Worm (Caenorhabditis elegans) whole organism, L1 larva: ENCODE measurements around the gene cbn-1.

Source experiments
- C04F5.9 ChIP-seq: sonication (generic microtip); optimal IDR thresholded peaks from 2 replicates; lab custom pipeline; 2016; ENCODE audit warnings: missing genetic modification characterization, missing compliant biosample characterization
- F16B12.6 ChIP-seq: fragments of 150-350 bp; optimal IDR thresholded peaks from 2 replicates; lab custom pipeline; 2014; ENCODE audit warnings: missing biosample characterization, missing genetic modification characterization
- alr-1 ChIP-seq: fragments of 200-800 bp; sonication (Bioruptor generic); optimal IDR thresholded peaks from 2 replicates; lab custom pipeline; 2018; ENCODE audit warnings: borderline replicate concordance, mild to moderate bottlenecking, missing genetic modification characterization, missing compliant biosample characterization
- aly-2 ChIP-seq: fragments of 150-350 bp; optimal IDR thresholded peaks from 2 replicates; lab custom pipeline; 2014; ENCODE audit warnings: missing biosample characterization, missing genetic modification characterization
- ama-1 ChIP-seq: fragments of 150-350 bp; optimal IDR thresholded peaks from 2 replicates; lab custom pipeline; 2014
- blmp-1 ChIP-seq: fragments of 150-350 bp; optimal IDR thresholded peaks from 2 replicates; lab custom pipeline; 2014; ENCODE audit warnings: missing biosample characterization, missing genetic modification characterization
- ceh-8 ChIP-seq: fragments of 200-800 bp; sonication (Bioruptor generic); optimal IDR thresholded peaks from 2 replicates; lab custom pipeline; 2018; ENCODE audit warnings: mild to moderate bottlenecking, missing genetic modification characterization, moderate library complexity, missing compliant biosample characterization
- ces-1 ChIP-seq: fragments of 150-350 bp; optimal IDR thresholded peaks from 2 replicates; lab custom pipeline; 2014; ENCODE audit warnings: missing biosample characterization, missing genetic modification reagents, missing genetic modification characterization
- dpl-1 ChIP-seq, 3 experiments: fragments of 150-350 bp in 2 of 3; sonication (generic microtip) in 1 of 3; optimal IDR thresholded peaks; 2 replicates each; lab custom pipeline; 2014 to 2017; ENCODE audit warnings: missing biosample characterization in 3 of 3, missing genetic modification characterization in 3 of 3, missing genetic modification reagents in 3 of 3
- efl-1 ChIP-seq, 4 experiments: fragments of 150-350 bp; optimal IDR thresholded peaks in 3 of 4; peaks in 1 of 4; 1 replicate in 1 of 4; 2 replicates in 3 of 4; lab custom pipeline; 2014; ENCODE audit warnings: missing biosample characterization in 2 of 4, missing genetic modification characterization in 2 of 4, missing genetic modification reagents in 2 of 4
- efl-3 ChIP-seq: fragments of 200-800 bp; sonication (Bioruptor generic); optimal IDR thresholded peaks from 2 replicates; lab custom pipeline; 2018; ENCODE audit warnings: mild to moderate bottlenecking, missing genetic modification characterization, missing compliant biosample characterization
- elt-2 ChIP-seq: sonication (generic microtip); optimal IDR thresholded peaks from 2 replicates; lab custom pipeline; 2016; ENCODE audit warnings: missing genetic modification characterization, mild to moderate bottlenecking, inconsistent platforms, missing compliant biosample characterization, missing genetic modification reagents
- elt-3 ChIP-seq, 6 experiments: fragments of 150-350 bp in 1 of 6; sonication (generic microtip); optimal IDR thresholded peaks; 2 replicates each; lab custom pipeline; 2017 to 2018; ENCODE audit warnings: missing biosample characterization in 6 of 6, missing genetic modification characterization in 6 of 6, inconsistent platforms in 1 of 6
- fkh-4 ChIP-seq: sonication (generic microtip); optimal IDR thresholded peaks from 2 replicates; lab custom pipeline; 2016; ENCODE audit warnings: missing compliant biosample characterization, missing genetic modification characterization, borderline replicate concordance
- fkh-8 ChIP-seq: sonication (generic microtip); optimal IDR thresholded peaks from 2 replicates; lab custom pipeline; 2016; ENCODE audit warnings: mild to moderate bottlenecking, missing genetic modification characterization, missing compliant biosample characterization
- fos-1 ChIP-seq: fragments of 150-350 bp; optimal IDR thresholded peaks from 2 replicates; lab custom pipeline; 2014; ENCODE audit warnings: missing biosample characterization, missing genetic modification characterization
- hlh-17 ChIP-seq: fragments of 200-800 bp; sonication (Bioruptor generic); optimal IDR thresholded peaks from 2 replicates; lab custom pipeline; 2018; ENCODE audit warnings: missing genetic modification characterization, mild to moderate bottlenecking, missing compliant biosample characterization, moderate library complexity, borderline replicate concordance
- hlh-4 ChIP-seq: sonication (generic microtip); optimal IDR thresholded peaks from 2 replicates; lab custom pipeline; 2016; ENCODE audit warnings: mild to moderate bottlenecking, missing genetic modification characterization, missing compliant biosample characterization
- hpl-2 ChIP-seq: fragments of 150-350 bp; optimal IDR thresholded peaks from 2 replicates; lab custom pipeline; 2014; ENCODE audit warnings: missing biosample characterization, missing genetic modification reagents, missing genetic modification characterization
- lin-13 ChIP-seq: fragments of 150-350 bp; optimal IDR thresholded peaks from 2 replicates; lab custom pipeline; 2014; ENCODE audit warnings: missing biosample characterization, missing genetic modification reagents, missing genetic modification characterization
- lin-15B ChIP-seq: fragments of 150-350 bp; sonication (generic microtip); optimal IDR thresholded peaks from 3 replicates; lab custom pipeline; 2014; ENCODE audit warnings: missing biosample characterization, missing genetic modification characterization
- lin-35 ChIP-seq, 2 experiments: fragments of 150-350 bp; optimal IDR thresholded peaks; 2 replicates each; lab custom pipeline; 2014; ENCODE audit warnings: missing biosample characterization in 2 of 2, missing genetic modification characterization in 2 of 2, missing genetic modification reagents in 2 of 2
- lin-39 ChIP-seq: fragments of 150-350 bp; optimal IDR thresholded peaks from 2 replicates; lab custom pipeline; 2014; ENCODE audit warnings: missing biosample characterization, missing genetic modification reagents, missing genetic modification characterization
- mef-2 ChIP-seq: fragments of 150-350 bp; optimal IDR thresholded peaks from 2 replicates; lab custom pipeline; 2014; ENCODE audit warnings: missing biosample characterization, missing genetic modification characterization
- nhr-20 ChIP-seq: sonication (generic microtip); optimal IDR thresholded peaks from 2 replicates; lab custom pipeline; 2016; ENCODE audit warnings: mild to moderate bottlenecking, missing genetic modification characterization, missing compliant biosample characterization
- nhr-237 ChIP-seq: fragments of 150-350 bp; optimal IDR thresholded peaks from 2 replicates; lab custom pipeline; 2014; ENCODE audit warnings: missing biosample characterization, missing genetic modification characterization
- nhr-28 ChIP-seq: fragments of 150-350 bp; optimal IDR thresholded peaks from 2 replicates; lab custom pipeline; 2014; ENCODE audit warnings: missing biosample characterization, missing genetic modification characterization
- nhr-71 ChIP-seq: sonication (generic microtip); optimal IDR thresholded peaks from 2 replicates; lab custom pipeline; 2016; ENCODE audit warnings: mild to moderate bottlenecking, missing genetic modification characterization, moderate library complexity, missing compliant biosample characterization
- nhr-77 ChIP-seq: fragments of 150-350 bp; optimal IDR thresholded peaks from 2 replicates; lab custom pipeline; 2014; ENCODE audit warnings: missing biosample characterization, missing genetic modification characterization
- pax-3 ChIP-seq: fragments of 200-800 bp; sonication (Bioruptor generic); optimal IDR thresholded peaks from 2 replicates; lab custom pipeline; 2018; ENCODE audit warnings: mild to moderate bottlenecking, missing genetic modification characterization, moderate library complexity, missing compliant biosample characterization
- rnt-1 ChIP-seq: sonication (generic microtip); optimal IDR thresholded peaks from 2 replicates; lab custom pipeline; 2016; ENCODE audit warnings: mild to moderate bottlenecking, missing genetic modification characterization, moderate library complexity, missing compliant biosample characterization
- skn-1 ChIP-seq: fragments of 150-350 bp; optimal IDR thresholded peaks from 2 replicates; lab custom pipeline; 2014; ENCODE audit warnings: missing biosample characterization, missing genetic modification characterization
- snpc-4 ChIP-seq: fragments of 150-350 bp; optimal IDR thresholded peaks from 2 replicates; lab custom pipeline; 2014; ENCODE audit warnings: missing biosample characterization, missing genetic modification characterization
- snu-23 ChIP-seq: sonication (generic microtip); optimal IDR thresholded peaks from 2 replicates; lab custom pipeline; 2016; ENCODE audit warnings: missing genetic modification characterization, missing compliant biosample characterization
- sptf-1 ChIP-seq: fragments of 150-350 bp; optimal IDR thresholded peaks from 2 replicates; lab custom pipeline; 2014; ENCODE audit warnings: missing biosample characterization, missing genetic modification characterization
- swsn-7 ChIP-seq: sonication (generic microtip); optimal IDR thresholded peaks from 2 replicates; lab custom pipeline; 2016; ENCODE audit warnings: missing genetic modification characterization, missing compliant biosample characterization
- unc-30 ChIP-seq: sonication (generic microtip); optimal IDR thresholded peaks from 2 replicates; lab custom pipeline; 2017; ENCODE audit warnings: missing biosample characterization, missing genetic modification characterization
- unc-86 ChIP-seq: sonication (generic microtip); optimal IDR thresholded peaks from 2 replicates; lab custom pipeline; 2016; ENCODE audit warnings: missing genetic modification characterization, missing compliant biosample characterization
- vab-15 ChIP-seq: sonication (generic microtip); optimal IDR thresholded peaks from 2 replicates; lab custom pipeline; 2017; ENCODE audit warnings: missing genotype, mild to moderate bottlenecking, missing genetic modification characterization, missing compliant biosample characterization
- zag-1 ChIP-seq: fragments of 150-350 bp; optimal IDR thresholded peaks from 2 replicates; lab custom pipeline; 2014; ENCODE audit warnings: missing biosample characterization, missing genetic modification characterization
- zip-4 ChIP-seq: fragments of 200-800 bp; sonication (Bioruptor generic); optimal IDR thresholded peaks from 2 replicates; lab custom pipeline; 2018; ENCODE audit warnings: mild to moderate bottlenecking, missing genetic modification characterization, moderate library complexity, missing compliant biosample characterization
- ztf-11 ChIP-seq, 2 experiments: sonication (generic microtip); optimal IDR thresholded peaks; 2 replicates each; lab custom pipeline; 2016 to 2017; ENCODE audit warnings: missing genetic modification characterization in 2 of 2, missing biosample characterization in 1 of 2, missing compliant biosample characterization in 1 of 2
- ztf-4 ChIP-seq: fragments of 150-350 bp; optimal IDR thresholded peaks from 2 replicates; lab custom pipeline; 2014; ENCODE audit warnings: missing biosample characterization, missing genetic modification characterization

The cbn-1 gene

ce11 chrII:299684-300083 lies 32.6 kb downstream of the cbn-1 start, which contains the start of gene K01A2.6:
Gene K01A2.6, plus strand, starts transcription at chrII:299984.
- no peak for TF ChIP-seq ama-1
- no peak for TF ChIP-seq nhr-71 (tag; lab: Kevin White, UChicago)
- no peak for TF ChIP-seq pax-3 (tag; lab: Kevin White, UChicago)

DNA sequence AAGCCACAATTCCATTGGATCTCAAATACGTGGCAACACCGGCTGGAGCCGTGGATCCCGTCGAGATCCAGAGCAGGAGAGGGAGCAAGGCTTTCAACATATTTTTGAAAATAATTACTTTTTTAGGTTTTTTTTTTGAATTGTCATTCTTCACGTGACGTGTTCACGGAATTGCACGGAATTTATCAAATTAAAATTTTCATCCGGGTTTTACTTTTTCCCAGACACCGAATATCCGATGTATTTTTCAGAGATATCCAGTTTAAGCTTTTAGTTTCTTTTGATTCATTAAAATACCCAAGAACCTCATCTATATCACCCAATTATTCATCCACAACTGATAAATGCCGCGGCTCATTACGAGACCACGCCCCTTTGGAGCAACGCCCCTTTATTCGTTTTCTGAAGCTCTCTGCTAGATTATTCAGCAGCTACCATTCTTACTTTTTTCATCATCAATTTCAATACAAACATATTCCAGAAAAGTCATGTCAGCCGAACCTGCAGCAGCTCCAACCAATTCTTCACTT lies 35.3 kb downstream of the cbn-1 start, which contains the start of the genes clec-117 and B0432.1:
Gene clec-117, minus strand, starts transcription at position 101 of the 530 bp plus-strand sequence.
Gene B0432.1, plus strand, starts transcription at position 480 of the 530 bp plus-strand sequence.
- TF ChIP-seq snu-23 (GFP tag; lab: Kevin White, UChicago) (no peak), mef-2 (tag; lab: Kevin White, UChicago) (no peak), lin-39 (tag; lab: Kevin White, UChicago) (no peak), swsn-7 (no peak), efl-3 (no peak), nhr-77 (tag; lab: Kevin White, UChicago) (no peak), hlh-17 (no peak), ceh-8 (GFP tag; lab: Kevin White, UChicago) (no peak), F16B12.6 (tag; lab: Kevin White, UChicago) (no peak), unc-86 (tag; lab: Kevin White, UChicago) (no peak), ztf-4 (tag; lab: Kevin White, UChicago) (no peak), lin-15B (tag; lab: Kevin White, UChicago) (no peak)

- TF ChIP-seq vab-15 (tag; lab: Kevin White, UChicago) (no peak), swsn-7 (no peak), lin-13 (GFP tag; lab: Kevin White, UChicago) (no peak), hpl-2 (no peak), unc-86 (tag; lab: Kevin White, UChicago) (no peak), snpc-4 (tag; lab: Kevin White, UChicago) (no peak), skn-1 (no peak), nhr-28 (tag; lab: Kevin White, UChicago) (no peak), fkh-4 (no peak), alr-1 (tag; lab: Kevin White, UChicago) (no peak), elt-2 (tag; lab: Kevin White, UChicago) (no peak), C04F5.9 (tag; lab: Kevin White, UChicago) (no peak), blmp-1 (tag; lab: Kevin White, UChicago) (no peak), dpl-1 (GFP tag; optimal IDR thresholded peaks at IDR 0.05; lab: Kevin White, UChicago) (no peak)
Measured at ce11 chrII:294606-295005, 37.7 kb downstream of the cbn-1 start, which contains the start of gene B0432.11. Gene B0432.11, minus strand, starts transcription at chrII:294706.

ce11 chrII:290282-290681 lies 42.0 kb downstream of the cbn-1 start, which contains the start of gene djr-1.1:
Gene djr-1.1, plus strand, starts transcription at chrII:290582.
- no peak for TF ChIP-seq fos-1 (tag; lab: Kevin White, UChicago)
- no peak for TF ChIP-seq vab-15 (tag; lab: Kevin White, UChicago)
- no peak for TF ChIP-seq nhr-71 (tag; lab: Kevin White, UChicago)
- no peak for TF ChIP-seq unc-30 (tag; lab: Kevin White, UChicago)
- TF ChIP-seq sptf-1 (tag; lab: Kevin White, UChicago): no peak

- TF ChIP-seq lin-35 (GFP tag; optimal IDR thresholded peaks at IDR 0.05; lab: Kevin White, UChicago): no peak
- TF ChIP-seq efl-1 (optimal IDR thresholded peaks at IDR 0.05; lab: Kevin White, UChicago): no peak
- TF ChIP-seq efl-1 (GFP tag; optimal IDR thresholded peaks at IDR 0.05 in 1 of 2; lab: Kevin White, UChicago): peak in 1 of 2 experiments; percentile 91
Measured at ce11 chrII:288705-289205, 43.6 kb downstream of the cbn-1 start, which contains the start of gene mrpl-41. Gene mrpl-41, plus strand, starts transcription at chrII:288939.

DNA sequence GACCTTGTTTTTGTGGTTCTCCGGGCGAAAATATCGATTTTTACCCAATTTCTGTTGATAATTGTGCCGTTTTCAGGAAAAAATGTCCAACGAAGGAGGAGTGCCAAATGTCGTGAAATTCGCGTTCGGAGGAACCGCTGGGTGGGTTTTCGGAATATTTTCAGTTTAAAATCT lies 45.9 kb downstream of the cbn-1 start, which contains the start of gene misc-1:
Gene misc-1, plus strand, starts transcription at position 75 of the 174 bp plus-strand sequence.
- TF ChIP-seq ama-1 (no peak), aly-2 (no peak), zag-1 (tag; lab: Kevin White, UChicago) (no peak), nhr-71 (tag; lab: Kevin White, UChicago) (no peak), lin-15B (tag; lab: Kevin White, UChicago) (no peak), ztf-11 (tag; optimal IDR thresholded peaks at IDR 0.05; lab: Kevin White, UChicago) (no peak), rnt-1 (tag; lab: Kevin White, UChicago) (no peak), zip-4 (no peak), hlh-4 (tag; lab: Kevin White, UChicago) (no peak), nhr-237 (no peak), swsn-7 (no peak), fkh-8 (no peak), sptf-1 (tag; lab: Kevin White, UChicago) (no peak), elt-3 (tag; optimal IDR thresholded peaks at IDR 0.05; lab: Kevin White, UChicago) (no peak), skn-1 (no peak), ces-1 (GFP tag; lab: Kevin White, UChicago) (no peak), nhr-20 (tag; lab: Kevin White, UChicago) (no peak)
- TF ChIP-seq, all 84 proteins: peak for 0
